Worm (Caenorhabditis elegans) whole organism, L3 larva: ENCODE measurements around the gene ZK688.5.

Source experiments
- ZK546.5 ChIP-seq: sonication (generic microtip); optimal IDR thresholded peaks from 2 replicates; lab custom pipeline; 2017; ENCODE audit warnings: missing biosample characterization, missing genetic modification characterization
- aly-2 ChIP-seq: fragments of 150-350 bp; optimal IDR thresholded peaks from 2 replicates; lab custom pipeline; 2014; ENCODE audit warnings: missing biosample characterization, missing genetic modification characterization
- ceh-82 ChIP-seq: fragments of 150-350 bp; optimal IDR thresholded peaks from 2 replicates; lab custom pipeline; 2014; ENCODE audit warnings: missing biosample characterization, missing genetic modification characterization
- egl-27 ChIP-seq: sonication (generic microtip); optimal IDR thresholded peaks from 4 replicates; lab custom pipeline; 2017; ENCODE audit warnings: missing biosample characterization, missing genetic modification reagents, missing genetic modification characterization
- elt-2 ChIP-seq: sonication (generic microtip); optimal IDR thresholded peaks from 2 replicates; lab custom pipeline; 2016; ENCODE audit warnings: missing genetic modification reagents, mild to moderate bottlenecking, missing genetic modification characterization, missing compliant biosample characterization
- fkh-10 ChIP-seq: sonication (generic microtip); optimal IDR thresholded peaks from 2 replicates; lab custom pipeline; 2017; ENCODE audit warnings: missing biosample characterization, missing genetic modification reagents, missing genetic modification characterization
- lin-15B ChIP-seq: fragments of 150-350 bp; optimal IDR thresholded peaks from 2 replicates; lab custom pipeline; 2014; ENCODE audit warnings: missing biosample characterization, missing genetic modification characterization
- mdl-1 ChIP-seq: fragments of 150-350 bp; optimal IDR thresholded peaks from 2 replicates; lab custom pipeline; 2014; ENCODE audit warnings: missing biosample characterization, missing genetic modification characterization
- nhr-23 ChIP-seq: fragments of 150-350 bp; optimal IDR thresholded peaks from 2 replicates; lab custom pipeline; 2014; ENCODE audit warnings: missing biosample characterization, missing genetic modification reagents, missing genetic modification characterization
- nhr-25 ChIP-seq: sonication (generic microtip); optimal IDR thresholded peaks from 2 replicates; lab custom pipeline; 2017; ENCODE audit warnings: missing biosample characterization, missing genetic modification characterization
- nhr-77 ChIP-seq: fragments of 150-350 bp; optimal IDR thresholded peaks from 2 replicates; lab custom pipeline; 2014; ENCODE audit warnings: missing biosample characterization, missing genetic modification characterization
- pqm-1 ChIP-seq: fragments of 150-350 bp; optimal IDR thresholded peaks from 2 replicates; lab custom pipeline; 2017; ENCODE audit warnings: missing biosample characterization, missing genetic modification characterization, inconsistent platforms
- ztf-11 ChIP-seq: fragments of 150-350 bp; optimal IDR thresholded peaks from 2 replicates; lab custom pipeline; 2014; ENCODE audit warnings: missing biosample characterization, missing genetic modification characterization
- ztf-4 ChIP-seq: fragments of 150-350 bp; optimal IDR thresholded peaks from 2 replicates; lab custom pipeline; 2014; ENCODE audit warnings: missing biosample characterization, missing genetic modification characterization

DNA sequence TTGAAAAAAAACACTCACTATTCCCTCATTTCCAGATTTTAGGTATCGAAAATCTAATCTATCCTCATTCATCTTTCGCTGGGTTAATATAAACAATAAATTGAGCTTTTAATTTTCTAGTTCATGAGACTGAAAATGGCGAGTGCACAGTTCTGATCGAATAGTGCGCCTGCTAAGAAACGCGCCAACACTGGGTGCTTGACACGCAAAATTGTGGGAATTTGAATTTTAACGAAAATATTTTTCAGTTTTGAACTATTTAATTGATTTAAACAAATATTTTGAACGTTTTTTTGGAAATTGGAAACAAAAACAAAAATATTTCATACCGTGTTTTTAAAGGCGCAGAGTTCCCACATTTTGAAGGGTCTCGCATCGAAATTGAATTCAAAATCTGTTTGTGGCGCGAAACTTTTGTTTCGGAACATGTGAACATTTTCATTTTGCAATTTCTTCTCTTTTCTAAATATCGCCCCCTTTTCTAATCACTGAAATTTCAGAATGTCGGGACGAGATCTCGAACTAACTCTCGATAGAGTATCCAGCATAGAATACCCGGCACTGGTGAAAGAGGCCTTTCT is 37.2 kb upstream of the ZK688.5 start, which contains the start of the genes C29E4.13 and npp-15:
- TF ChIP-seq mdl-1 (no peak), fkh-10 (no peak), ztf-4 (tag; lab: Kevin White, UChicago) (no peak), aly-2 (tag; lab: Kevin White, UChicago) (no peak), ceh-82 (tag; lab: Kevin White, UChicago) (no peak), lin-15B (peak; percentile 61), pqm-1 (tag; lab: Kevin White, UChicago) (no peak), elt-2 (peak; percentile 19), ZK546.5 (tag; lab: Kevin White, UChicago) (no peak), nhr-23 (tag; lab: Kevin White, UChicago) (peak; percentile 13), nhr-77 (no peak), egl-27 (tag; lab: Kevin White, UChicago) (no peak), ztf-11 (no peak), nhr-25 (tag; lab: Kevin White, UChicago) (peak; percentile 8)
